Fruit fly (Drosophila melanogaster) whole organism, embryonic: ENCODE results near the gene CG7065.

ENCODE experiments used
- CG10267 ChIP-seq: fragments of 200-800 bp; sonication (Bioruptor generic); optimal IDR thresholded peaks from 2 replicates; lab custom pipeline; 2018; ENCODE audit warnings: missing biosample characterization, mild to moderate bottlenecking, missing genetic modification characterization, moderate library complexity
- CG10321 ChIP-seq: fragments of 200-800 bp; sonication (Bioruptor generic); IDR thresholded peaks from 2 replicates; pipeline ENCODE4 v1.3.6; 2022; ENCODE audit warnings: missing biosample characterization, missing genetic modification characterization
- CG11723 ChIP-seq: fragments of 200-800 bp; sonication (Bioruptor generic); optimal IDR thresholded peaks from 2 replicates; lab custom pipeline; 2017; ENCODE audit warnings: missing biosample characterization, mild to moderate bottlenecking, missing genetic modification characterization
- CG12155 ChIP-seq: fragments of 200-800 bp; sonication (Bioruptor generic); optimal IDR thresholded peaks from 3 replicates; lab custom pipeline; 2016; ENCODE audit warnings: missing biosample characterization, missing genetic modification characterization
- CG12391 ChIP-seq: fragments of 200-800 bp; sonication (Bioruptor generic); optimal IDR thresholded peaks from 3 replicates; lab custom pipeline; 2018; ENCODE audit warnings: missing biosample characterization, mild to moderate bottlenecking, missing genetic modification characterization, moderate library complexity
- CG15601 ChIP-seq: fragments of 200-800 bp; sonication (Bioruptor generic); optimal IDR thresholded peaks from 3 replicates; lab custom pipeline; 2019; ENCODE audit warnings: missing biosample characterization, mild to moderate bottlenecking, missing genetic modification characterization, moderate library complexity
- CG17612 ChIP-seq: fragments of 200-800 bp; sonication (Bioruptor generic); IDR thresholded peaks from 2 replicates; pipeline ENCODE4 v1.3.6; 2022; ENCODE audit warnings: missing biosample characterization, missing genetic modification characterization
- CG17802 ChIP-seq: fragments of 200-800 bp; sonication (Bioruptor generic); optimal IDR thresholded peaks from 2 replicates; lab custom pipeline; 2018; ENCODE audit warnings: missing biosample characterization, mild to moderate bottlenecking, missing genetic modification characterization, moderate library complexity
- CG30403 ChIP-seq: fragments of 200-800 bp; sonication (Bioruptor generic); optimal IDR thresholded peaks from 3 replicates; lab custom pipeline; 2016; ENCODE audit warnings: missing biosample characterization, missing genetic modification characterization
- CG31224 ChIP-seq: fragments of 200-800 bp; sonication (Bioruptor generic); IDR thresholded peaks from 2 replicates; pipeline ENCODE4 v1.3.6; 2022; ENCODE audit warnings: missing biosample characterization, missing genetic modification characterization
- CG32532 ChIP-seq: fragments of 200-800 bp; sonication (Bioruptor generic); IDR thresholded peaks from 2 replicates; pipeline ENCODE4 v1.3.6; 2022; ENCODE audit warnings: missing biosample characterization, missing genetic modification characterization
- CG4282 ChIP-seq: fragments of 200-800 bp; sonication (Bioruptor generic); optimal IDR thresholded peaks from 2 replicates; lab custom pipeline; 2016; ENCODE audit warnings: missing biosample characterization, missing genetic modification characterization
- CG4617 ChIP-seq: fragments of 200-800 bp; sonication (Bioruptor generic); optimal IDR thresholded peaks from 3 replicates; lab custom pipeline; 2016; ENCODE audit warnings: missing biosample characterization, missing genetic modification characterization, borderline replicate concordance
- CG6854 ChIP-seq: fragments of 200-800 bp; sonication (Bioruptor generic); optimal IDR thresholded peaks from 3 replicates; lab custom pipeline; 2017; ENCODE audit warnings: missing biosample characterization, mild to moderate bottlenecking, missing genetic modification characterization
- CG7963 ChIP-seq: fragments of 200-800 bp; sonication (Bioruptor generic); IDR thresholded peaks from 3 replicates; pipeline ENCODE4 v1.3.6; 2022; ENCODE audit warnings: missing biosample characterization, missing genetic modification characterization; ENCODE audit not compliant: partially characterized antibody
- CG9797 ChIP-seq: fragments of 200-800 bp; sonication (Bioruptor generic); optimal IDR thresholded peaks from 3 replicates; lab custom pipeline; 2018; ENCODE audit warnings: missing biosample characterization, mild to moderate bottlenecking, missing genetic modification characterization
- CG9876 ChIP-seq: fragments of 200-800 bp; sonication (Bioruptor generic); optimal IDR thresholded peaks from 2 replicates; lab custom pipeline; 2016; ENCODE audit warnings: missing biosample characterization, missing genetic modification characterization
- CoRest ChIP-seq: fragments of 200-800 bp; sonication (Bioruptor generic); optimal IDR thresholded peaks from 3 replicates; lab custom pipeline; 2018; ENCODE audit warnings: missing biosample characterization, mild to moderate bottlenecking, missing genetic modification characterization, moderate library complexity
- CrebB ChIP-seq: fragments of 200-800 bp; sonication (Bioruptor generic); optimal IDR thresholded peaks from 3 replicates; lab custom pipeline; 2018; ENCODE audit warnings: missing biosample characterization, mild to moderate bottlenecking, missing genetic modification characterization
- Dp ChIP-seq: fragments of 200-800 bp; sonication (Bioruptor generic); optimal IDR thresholded peaks from 2 replicates; lab custom pipeline; 2018; ENCODE audit warnings: missing biosample characterization, mild to moderate bottlenecking, missing genetic modification characterization, moderate library complexity
- Dref ChIP-seq: fragments of 200-800 bp; sonication (Bioruptor generic); IDR thresholded peaks from 2 replicates; pipeline ENCODE4 v1.3.6; 2022; ENCODE audit warnings: missing biosample characterization, missing genetic modification characterization
- Fer2 ChIP-seq: fragments of 200-800 bp; sonication (Bioruptor generic); optimal IDR thresholded peaks from 2 replicates; lab custom pipeline; 2018; ENCODE audit warnings: missing biosample characterization, mild to moderate bottlenecking, missing genetic modification characterization, moderate library complexity
- Hey ChIP-seq: fragments of 200-800 bp; sonication (Bioruptor generic); optimal IDR thresholded peaks from 3 replicates; lab custom pipeline; 2018; ENCODE audit warnings: missing biosample characterization, mild to moderate bottlenecking, missing genetic modification characterization
- Hmr ChIP-seq: fragments of 200-800 bp; sonication (Bioruptor generic); optimal IDR thresholded peaks from 3 replicates; lab custom pipeline; 2017; ENCODE audit warnings: mild to moderate bottlenecking, missing biosample characterization, missing genetic modification reagents, missing genetic modification characterization
- Lim3 ChIP-seq: fragments of 200-800 bp; sonication (Bioruptor generic); IDR thresholded peaks from 2 replicates; pipeline ENCODE4 v1.3.6; 2022; ENCODE audit warnings: missing biosample characterization, missing genetic modification characterization
- MBD-R2 ChIP-seq: fragments of 200-800 bp; sonication (Bioruptor generic); IDR thresholded peaks from 2 replicates; pipeline ENCODE4 v1.3.6; 2022; ENCODE audit warnings: missing biosample characterization, missing genetic modification characterization
- Mrtf ChIP-seq: fragments of 200-800 bp; sonication (Bioruptor generic); IDR thresholded peaks from 3 replicates; pipeline ENCODE4 v1.3.6; 2022; ENCODE audit warnings: missing biosample characterization, missing genetic modification characterization
- Myb ChIP-seq: fragments of 200-800 bp; sonication (Bioruptor generic); optimal IDR thresholded peaks from 2 replicates; lab custom pipeline; 2016; ENCODE audit warnings: missing biosample characterization, missing genetic modification characterization
- NFAT ChIP-seq: fragments of 200-800 bp; sonication (Bioruptor generic); IDR thresholded peaks from 2 replicates; pipeline ENCODE4 v1.3.6; 2022; ENCODE audit warnings: missing biosample characterization, missing genetic modification characterization
- Pdp1 ChIP-seq, 2 experiments: fragments of 200-800 bp; sonication (Bioruptor generic); optimal IDR thresholded peaks; 3 replicates each; lab custom pipeline; 2016; ENCODE audit warnings: missing biosample characterization in 2 of 2, missing genetic modification characterization in 2 of 2, mild to moderate bottlenecking in 1 of 2, moderate library complexity in 1 of 2
- Sry-δ ChIP-seq: fragments of 200-800 bp; sonication (Bioruptor generic); optimal IDR thresholded peaks from 2 replicates; lab custom pipeline; 2016; ENCODE audit warnings: missing biosample characterization, missing genetic modification characterization
- Stat92E ChIP-seq, 3 experiments: fragments of >200 bp in 2 of 3; fragments of 200-800 bp in 1 of 3; sonication (Bioruptor generic) in 1 of 3; optimal IDR thresholded peaks; 2 replicates each; lab custom pipeline; 2017 to 2019; ENCODE audit warnings: missing biosample characterization in 3 of 3, missing genetic modification characterization in 3 of 3, mild to moderate bottlenecking in 1 of 3, moderate library complexity in 1 of 3
- aop ChIP-seq: fragments of 200-800 bp; sonication (Bioruptor generic); IDR thresholded peaks from 2 replicates; pipeline ENCODE4 v1.3.6; 2022; ENCODE audit warnings: missing biosample characterization, missing genetic modification characterization
- bbx ChIP-seq: fragments of 200-800 bp; sonication (Bioruptor generic); IDR thresholded peaks from 2 replicates; pipeline ENCODE4 v1.3.6; 2022; ENCODE audit warnings: missing biosample characterization, missing genetic modification characterization; ENCODE audit not compliant: partially characterized antibody
- dmrt99B ChIP-seq: fragments of 200-800 bp; sonication (Bioruptor generic); optimal IDR thresholded peaks from 2 replicates; lab custom pipeline; 2018; ENCODE audit warnings: missing biosample characterization, mild to moderate bottlenecking, missing genetic modification characterization, moderate library complexity
- dpn ChIP-seq, 2 experiments: fragments of 200-800 bp; sonication (Bioruptor generic); optimal IDR thresholded peaks; 3 replicates each; lab custom pipeline; 2016; ENCODE audit warnings: missing biosample characterization in 2 of 2, missing genetic modification characterization in 2 of 2
- gro ChIP-seq: fragments of 200-800 bp; sonication (Bioruptor generic); optimal IDR thresholded peaks from 2 replicates; lab custom pipeline; 2016; ENCODE audit warnings: missing biosample characterization, missing genetic modification characterization
- hkb ChIP-seq, 2 experiments: fragments of 200-800 bp in 1 of 2; fragments of >200 bp in 1 of 2; sonication (Bioruptor generic) in 1 of 2; IDR thresholded peaks in 1 of 2; optimal IDR thresholded peaks in 1 of 2; 2 replicates each; pipeline versions ENCODE4 v1.3.6 to Lab custom; 2017 to 2022; ENCODE audit warnings: missing biosample characterization in 1 of 2, missing genetic modification characterization in 1 of 2
- klu ChIP-seq: fragments of 200-800 bp; sonication (Bioruptor generic); IDR thresholded peaks from 2 replicates; pipeline ENCODE4 v1.3.6; 2022; ENCODE audit warnings: missing biosample characterization, missing genetic modification characterization
- knrl ChIP-seq: fragments of 200-800 bp; sonication (Bioruptor generic); IDR thresholded peaks from 3 replicates; pipeline ENCODE4 v1.3.6; 2022; ENCODE audit warnings: missing biosample characterization, missing genetic modification characterization; ENCODE audit not compliant: partially characterized antibody
- lilli ChIP-seq: fragments of 200-800 bp; sonication (Bioruptor generic); optimal IDR thresholded peaks from 3 replicates; lab custom pipeline; 2016; ENCODE audit warnings: missing biosample characterization, missing genetic modification characterization
- nau ChIP-seq: fragments of 200-800 bp; sonication (Bioruptor generic); optimal IDR thresholded peaks from 3 replicates; lab custom pipeline; 2017; ENCODE audit warnings: missing biosample characterization, mild to moderate bottlenecking, missing genetic modification characterization, missing genetic modification reagents
- odd ChIP-seq: fragments of 200-800 bp; sonication (Bioruptor generic); optimal IDR thresholded peaks from 2 replicates; lab custom pipeline; 2017; ENCODE audit warnings: missing biosample characterization, mild to moderate bottlenecking, missing genetic modification characterization
- ro ChIP-seq: fragments of 200-800 bp; sonication (Bioruptor generic); IDR thresholded peaks from 2 replicates; pipeline ENCODE4 v1.3.6; 2022; ENCODE audit warnings: missing biosample characterization, missing genetic modification characterization
- row ChIP-seq: fragments of 200-800 bp; sonication (Bioruptor generic); IDR thresholded peaks from 3 replicates; pipeline ENCODE4 v1.3.6; 2022; ENCODE audit warnings: missing biosample characterization, missing genetic modification characterization
- schlank ChIP-seq: fragments of 200-800 bp; sonication (Bioruptor generic); optimal IDR thresholded peaks from 2 replicates; lab custom pipeline; 2018; ENCODE audit warnings: missing biosample characterization, mild to moderate bottlenecking, missing genetic modification characterization
- tll ChIP-seq, 2 experiments: fragments of 200-800 bp in 1 of 2; fragments of >200 bp in 1 of 2; sonication (Bioruptor generic) in 1 of 2; optimal IDR thresholded peaks; 2 replicates each; lab custom pipeline; 2017 to 2019; ENCODE audit warnings: missing biosample characterization in 2 of 2, missing genetic modification characterization in 2 of 2, mild to moderate bottlenecking in 1 of 2, moderate library complexity in 1 of 2

The CG7065 gene

DNA sequence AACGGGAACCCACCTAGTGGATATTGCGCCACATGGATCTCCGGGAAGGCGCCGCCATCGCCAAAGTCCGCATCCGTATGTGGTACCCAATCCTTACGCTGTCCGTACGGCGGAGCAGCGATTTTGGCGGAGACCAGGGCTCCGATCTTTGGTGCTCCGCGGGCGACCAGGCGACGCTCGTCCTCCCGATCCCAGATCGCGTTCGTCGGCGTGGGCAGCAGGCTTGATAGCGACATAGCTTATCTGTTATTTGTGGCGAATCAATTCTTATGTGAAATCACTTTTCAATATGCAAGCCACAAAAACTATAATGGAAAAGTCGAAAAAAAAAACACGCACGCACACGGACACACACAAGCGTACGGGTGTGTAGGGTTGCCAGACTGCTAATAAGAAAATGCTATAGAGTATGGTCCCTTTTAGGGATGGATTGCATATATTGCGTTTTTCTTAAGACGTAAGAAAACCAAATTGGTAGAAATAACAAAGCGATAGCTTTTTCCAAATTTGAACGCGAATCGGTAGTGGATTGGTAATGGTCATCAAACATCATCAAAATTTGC lies 36.0 kb upstream of the CG7065 start, which contains the start of gene Bx42 (continued):
- TF ChIP-seq CG9876 (GFP tag; lab: Kevin White, UChicago) (peak; percentile 54), MBD-R2 (GFP tag; lab: Robert Waterston, UW) (peak; percentile 30), CG9797 (GFP tag; lab: Kevin White, UChicago) (peak; percentile 23), NFAT (GFP tag; lab: Robert Waterston, UW) (peak; percentile 31; the same call in 1 of the 2 replicates), odd (GFP tag; lab: Kevin White, UChicago) (no peak), lilli (GFP tag; lab: Kevin White, UChicago) (peak; percentile 23), bbx (GFP tag; lab: Robert Waterston, UW) (peak; percentile 15; the same call in 1 of the 2 replicates), Hmr (no peak), dpn (GFP tag; optimal IDR thresholded peaks at IDR 0.05; lab: Kevin White, UChicago) (peak in 1 of 2 experiments; percentile 28), Myb (GFP tag; lab: Kevin White, UChicago) (peak; percentile 5), row (peak; percentile 71; the same call in 2 of the 3 replicates), Dref (GFP tag; lab: Robert Waterston, UW) (peak; percentile 38; the same call in 1 of the 2 replicates), Mrtf (no peak), CG31224 (GFP tag; lab: Robert Waterston, UW) (no peak), nau (GFP tag; lab: Kevin White, UChicago) (no peak), Dp (GFP tag; lab: Kevin White, UChicago) (peak; percentile 8), CG17802 (tag; lab: Kevin White, UChicago) (no peak), CG4282 (GFP tag; lab: Kevin White, UChicago) (peak; percentile 2), CG30403 (GFP tag; lab: Kevin White, UChicago) (peak; percentile 48), Pdp1 (GFP tag; optimal IDR thresholded peaks at IDR 0.05; lab: Kevin White, UChicago) (peak in 1 of 2 experiments; percentile 27), CG10267 (tag; lab: Kevin White, UChicago) (peak; percentile 4), CoRest (tag; lab: Kevin White, UChicago) (peak; percentile 11), CG4617 (GFP tag; lab: Kevin White, UChicago) (peak; percentile 52)

DNA sequence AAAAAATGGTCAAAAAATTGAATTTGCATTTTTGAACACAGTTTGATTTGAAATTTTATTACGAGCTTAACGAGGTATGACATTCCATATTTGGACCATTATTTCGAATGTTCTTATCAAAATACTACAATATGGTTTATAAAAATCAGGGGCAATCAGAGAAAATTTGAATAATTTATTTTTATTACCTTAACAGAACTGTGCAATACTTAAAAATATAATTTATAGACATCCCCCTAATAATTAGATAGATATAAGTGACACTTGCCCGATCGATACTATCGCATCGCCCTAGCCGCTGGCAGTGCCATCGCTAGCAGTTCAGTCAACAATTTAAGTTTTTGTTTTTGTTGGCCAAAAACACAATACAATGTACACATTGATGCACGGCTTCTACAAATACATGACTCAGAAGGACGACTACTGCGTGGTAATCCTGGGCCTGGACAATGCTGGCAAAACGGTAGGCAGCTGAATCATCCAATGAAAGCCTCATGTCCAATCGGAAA lies 35.5 kb upstream of the CG7065 start, which contains the start of gene Arfrp1:
Gene Arfrp1 (plus strand): TSS at position 295 of the 509 bp plus-strand sequence.
- TF ChIP-seq hkb (optimal IDR thresholded peaks at IDR 0.05; lab: Kevin White, UChicago) (no peak), hkb (GFP tag; IDR thresholded peaks at IDR 0.05; lab: Robert Waterston, UW) (no peak), CG10321 (no peak), klu (no peak), Fer2 (tag; lab: Kevin White, UChicago) (peak; percentile 6), Lim3 (GFP tag; lab: Robert Waterston, UW) (no peak), CG12155 (GFP tag; lab: Kevin White, UChicago) (no peak), CG7963 (GFP tag; lab: Robert Waterston, UW) (peak; percentile 64; the same call in 2 of the 3 replicates), CG6854 (GFP tag; lab: Kevin White, UChicago) (no peak), aop (GFP tag; lab: Robert Waterston, UW) (no peak), Hey (tag; lab: Kevin White, UChicago) (no peak), dmrt99B (tag; lab: Kevin White, UChicago) (no peak), CG17612 (GFP tag; lab: Robert Waterston, UW) (no peak), Stat92E (GFP tag; optimal IDR thresholded peaks at IDR 0.05; lab: Kevin White, UChicago) (no peak), Mrtf (no peak), tll (GFP tag; optimal IDR thresholded peaks at IDR 0.05; lab: Kevin White, UChicago) (no peak), gro (GFP tag; lab: Kevin White, UChicago) (no peak), CG11723 (GFP tag; lab: Kevin White, UChicago) (no peak), ro (GFP tag; lab: Robert Waterston, UW) (no peak), schlank (tag; lab: Kevin White, UChicago) (no peak), CrebB (tag; lab: Kevin White, UChicago) (no peak), CG15601 (tag; lab: Kevin White, UChicago) (no peak), CG12391 (tag; lab: Kevin White, UChicago) (peak; percentile 34), CG32532 (GFP tag; lab: Robert Waterston, UW) (peak; percentile 47; the same call in 1 of the 2 replicates), Sry-δ (GFP tag; lab: Kevin White, UChicago) (peak; percentile 83), knrl (GFP tag; lab: Robert Waterston, UW) (peak; percentile 80)
